Fruit fly (Drosophila melanogaster): ENCODE measurements around the gene CG12947.

dm6 chr3R:9813861-9814260 is 34.0 kb downstream of the CG12947 start, which contains the start of gene eloF:
- TF ChIP-seq CG7045 (GFP tag; optimal IDR thresholded peaks at IDR 0.05) (no peak), cnc (optimal IDR thresholded peaks at IDR 0.05) (no peak), Hr96 (GFP tag; optimal IDR thresholded peaks at IDR 0.05) (no peak), bab1 (GFP tag; optimal IDR thresholded peaks at IDR 0.05) (no peak), CG33017 (tag; optimal IDR thresholded peaks at IDR 0.05) (no peak), toe (GFP tag; optimal IDR thresholded peaks at IDR 0.05) (no peak), ovo (GFP tag; optimal IDR thresholded peaks at IDR 0.05) (no peak), CG12768 (GFP tag; optimal IDR thresholded peaks at IDR 0.05) (no peak), Mnt (GFP tag; optimal IDR thresholded peaks at IDR 0.05) (no peak), kay (GFP tag; ENCODE audit: borderline replicate concordance) (no peak), tj (GFP tag; optimal IDR thresholded peaks at IDR 0.05) (no peak)

Data from whole organism, adult.